Worm (Caenorhabditis elegans): ENCODE results near the gene F01D5.2.

DNA sequence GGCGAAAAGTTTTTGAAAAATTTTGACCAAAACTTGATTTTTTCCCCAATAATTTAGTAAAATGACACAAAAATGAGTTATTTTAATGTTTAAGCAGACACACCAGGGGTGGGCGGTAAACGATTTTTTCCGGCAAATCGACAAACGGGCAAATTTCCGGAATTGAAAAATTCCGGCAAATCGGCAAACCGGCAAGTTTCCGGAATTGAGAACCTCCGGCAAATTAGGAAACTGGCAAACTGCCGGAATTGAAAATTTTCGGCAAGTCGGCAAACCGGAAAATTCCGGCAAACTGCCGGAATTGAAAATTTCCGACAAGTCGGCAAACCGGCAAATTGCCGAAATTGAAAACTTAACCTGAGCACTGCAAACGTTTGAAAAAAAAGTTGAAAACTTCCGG is 33.8 kb upstream of the F01D5.2 start:
- TF ChIP-seq mxl-1 (tag; optimal IDR thresholded peaks at IDR 0.05) (peak; percentile 14), Y53F4B.3 (GFP tag; IDR thresholded peaks at IDR 0.05) (no peak), unc-130 (GFP tag; optimal IDR thresholded peaks at IDR 0.05) (no peak)

All from whole organism, young adult.